Fruit fly (Drosophila melanogaster): ENCODE results near the gene mtDNA-helicase.
A peak's percentile ranks its signal among the peaks of the same experiment; 100 is the strongest.

mtDNA-helicase gene

DNA sequence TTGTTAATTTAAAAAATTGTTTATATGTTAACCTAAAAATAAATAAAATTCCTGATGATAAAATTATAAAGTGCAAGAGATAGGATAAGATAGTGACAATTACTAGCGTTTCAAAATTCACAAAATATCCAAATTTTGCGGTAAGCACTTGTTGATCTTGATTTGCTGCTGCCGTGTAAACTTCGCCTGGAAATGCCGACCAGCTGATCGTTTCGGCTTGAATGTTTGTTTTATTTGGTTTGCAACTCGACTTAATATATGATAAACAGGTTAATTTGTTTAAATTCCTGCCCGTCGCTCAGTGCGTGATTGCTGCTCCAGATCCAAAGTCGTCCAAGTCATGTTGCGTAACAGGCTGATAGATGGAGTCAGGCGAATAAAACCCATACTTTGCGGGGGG lies 28.2 kb upstream of the mtDNA-helicase start, which contains the start of gene CG4592:
CG4592 (plus strand) TSS at position 233 of the 400 bp plus-strand sequence.
- TF ChIP-seq Pdp1 (GFP tag; optimal IDR thresholded peaks at IDR 0.05) (peak; percentile 60 to 71), Eip74EF (GFP tag; optimal IDR thresholded peaks at IDR 0.05) (no peak), CG15011 (GFP tag; optimal IDR thresholded peaks at IDR 0.05) (peak; percentile 3), cwo (GFP tag; optimal IDR thresholded peaks at IDR 0.05) (peak; percentile 14), inv (GFP tag; IDR thresholded peaks at IDR 0.05; ENCODE audit: partially characterized antibody) (no peak), vfl (GFP tag; optimal IDR thresholded peaks at IDR 0.05) (peak; percentile 60), tgo (GFP tag; IDR thresholded peaks at IDR 0.05) (peak; percentile 63), hth (optimal IDR thresholded peaks at IDR 0.05) (no peak), Bteb2 (GFP tag; optimal IDR thresholded peaks at IDR 0.05) (peak; percentile 28), Atf3 (GFP tag; optimal IDR thresholded peaks at IDR 0.05) (no peak), CG12659 (GFP tag; optimal IDR thresholded peaks at IDR 0.05) (peak; percentile 63), Atf6 (GFP tag; IDR thresholded peaks at IDR 0.05) (peak; percentile 72), hkb (optimal IDR thresholded peaks at IDR 0.05) (no peak), hkb (GFP tag; IDR thresholded peaks at IDR 0.05) (peak; percentile 84), CG32767 (GFP tag; IDR thresholded peaks at IDR 0.05) (peak; percentile 56; the same call in 1 of the 2 replicates), CG18619 (GFP tag; optimal IDR thresholded peaks at IDR 0.05) (peak; percentile 10), Tbp (GFP tag; optimal IDR thresholded peaks at IDR 0.05) (no peak), Hr3 (GFP tag; optimal IDR thresholded peaks at IDR 0.05) (peak; percentile 34), CG17802 (tag; optimal IDR thresholded peaks at IDR 0.05) (no peak), peb (GFP tag; IDR thresholded peaks at IDR 0.05) (no peak), Six4 (GFP tag; optimal IDR thresholded peaks at IDR 0.05) (no peak), CG14441 (GFP tag; IDR thresholded peaks at IDR 0.05) (peak; percentile 53; the same call in 1 of the 2 replicates), CkIIα-i1 (GFP tag; IDR thresholded peaks at IDR 0.05) (no peak), CG9609 (GFP tag; optimal IDR thresholded peaks at IDR 0.05) (peak; percentile 6), fd3F (GFP tag; optimal IDR thresholded peaks at IDR 0.05) (peak; percentile 42), dati (GFP tag; IDR thresholded peaks at IDR 0.05) (0 out of 2 replicates have a peak, but pooled peaks have one; percentile 35), zfh1 (GFP tag; IDR thresholded peaks at IDR 0.05) (peak; percentile 79), dysf (GFP tag; IDR thresholded peaks at IDR 0.05) (peak; percentile 74), CG6175 (GFP tag; IDR thresholded peaks at IDR 0.05) (no peak), Nf-YB (GFP tag; optimal IDR thresholded peaks at IDR 0.05) (peak; percentile 23), Oaz (GFP tag; IDR thresholded peaks at IDR 0.05) (no peak; the same call in 1 of the 2 replicates), ranshi (GFP tag; IDR thresholded peaks at IDR 0.05) (peak; percentile 66), CG42726 (GFP tag; IDR thresholded peaks at IDR 0.05; ENCODE audit: partially characterized antibody) (no peak), lola (GFP tag; optimal IDR thresholded peaks at IDR 0.05) (no peak), CG9876 (GFP tag; optimal IDR thresholded peaks at IDR 0.05) (no peak), Usf (GFP tag; optimal IDR thresholded peaks at IDR 0.05) (peak; percentile 22), aop (GFP tag; IDR thresholded peaks at IDR 0.05) (no peak), CG3847 (GFP tag; IDR thresholded peaks at IDR 0.05) (peak; percentile 40; the same call in 1 of the 2 replicates), CG34376 (GFP tag; optimal IDR thresholded peaks at IDR 0.05) (peak; percentile 64), Lim3 (GFP tag; IDR thresholded peaks at IDR 0.05) (no peak), Rx (GFP tag; IDR thresholded peaks at IDR 0.05) (peak; percentile 44), ssp (GFP tag; IDR thresholded peaks at IDR 0.05) (peak; percentile 14; the same call in 1 of the 2 replicates), unpg (GFP tag; optimal IDR thresholded peaks at IDR 0.05) (no peak), exex (tag; optimal IDR thresholded peaks at IDR 0.05) (peak; percentile 52), CG4820 (GFP tag; optimal IDR thresholded peaks at IDR 0.05) (peak; percentile 99), Med (GFP tag) (peak; percentile 93), Blimp-1 (GFP tag; optimal IDR thresholded peaks at IDR 0.05) (peak; percentile 51), HLH54F (GFP tag; optimal IDR thresholded peaks at IDR 0.05) (peak; percentile 29), Max (GFP tag; optimal IDR thresholded peaks at IDR 0.05) (peak; percentile 7), CG10366 (GFP tag; IDR thresholded peaks at IDR 0.05) (peak; percentile 72), CG13287 (GFP tag; IDR thresholded peaks at IDR 0.05; ENCODE audit: partially characterized antibody) (peak; percentile 40; the same call in 1 of the 2 replicates)

Measured in whole organism, embryonic.